Comparison of ENCODE assay signal across 1 fruit fly cellular context in the genomic region with DNA sequence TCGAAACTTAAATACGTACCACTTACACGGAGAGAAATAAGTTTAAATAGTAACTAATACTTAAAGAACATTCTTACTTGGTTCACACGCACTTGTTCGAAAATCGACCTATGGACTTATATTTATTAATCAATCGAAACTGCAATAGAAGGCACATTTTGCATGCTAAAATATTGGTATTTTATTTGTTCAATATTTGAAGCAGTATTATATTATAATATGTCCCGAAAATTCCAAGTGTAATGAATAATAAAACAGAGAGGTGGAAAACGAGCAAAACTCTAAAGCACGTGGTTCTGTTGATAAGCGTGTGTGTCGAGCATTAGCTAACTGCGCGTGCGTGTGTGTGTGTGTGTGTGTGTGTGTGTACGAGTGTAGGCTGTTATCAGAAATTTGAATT.
TF ChIP-seq lines count a peak whose summit lies in the region.

No protein-coding gene starts in this region.

TF ChIP-seq in whole organism, embryonic, 481 proteins besides CTCF, POLR2A, EP300 and RAD21 (continued from another document):
- TF ChIP-seq Atf6 (GFP tag; IDR thresholded peaks at IDR 0.05; lab: Robert Waterston, UW) (peak; percentile 93), hbn (GFP tag; IDR thresholded peaks at IDR 0.05; lab: Robert Waterston, UW; ENCODE audit: partially characterized antibody) (no peak), cwo (GFP tag; optimal IDR thresholded peaks at IDR 0.05; lab: Kevin White, UChicago) (peak; percentile 99), Sox102F (GFP tag; optimal IDR thresholded peaks at IDR 0.05; lab: Kevin White, UChicago) (peak; percentile 84), CG3847 (GFP tag; IDR thresholded peaks at IDR 0.05; lab: Robert Waterston, UW) (peak; percentile 86), Aef1 (GFP tag; IDR thresholded peaks at IDR 0.05; lab: Robert Waterston, UW) (peak; percentile 81), CG16815 (GFP tag; optimal IDR thresholded peaks at IDR 0.05; lab: Kevin White, UChicago) (peak; percentile 63), sisA (GFP tag; IDR thresholded peaks at IDR 0.05; lab: Robert Waterston, UW) (peak; percentile 64), CG32767 (GFP tag; IDR thresholded peaks at IDR 0.05; lab: Robert Waterston, UW) (peak; percentile 48), tgo (GFP tag; IDR thresholded peaks at IDR 0.05; lab: Robert Waterston, UW) (peak; percentile 81), CG15479 (GFP tag; optimal IDR thresholded peaks at IDR 0.05; lab: Kevin White, UChicago) (peak; percentile 41), Dll (GFP tag; IDR thresholded peaks at IDR 0.05; lab: Robert Waterston, UW; ENCODE audit: partially characterized antibody) (no peak), Usf (GFP tag; optimal IDR thresholded peaks at IDR 0.05; lab: Kevin White, UChicago) (peak; percentile 64), pzg (GFP tag; optimal IDR thresholded peaks at IDR 0.05; lab: Kevin White, UChicago) (peak; percentile 12), Dfd (GFP tag; optimal IDR thresholded peaks at IDR 0.05; lab: Kevin White, UChicago) (peak in 1 of 2 experiments; percentile 62), CG15601 (tag; optimal IDR thresholded peaks at IDR 0.05; lab: Kevin White, UChicago) (peak; percentile 62), trem (tag; optimal IDR thresholded peaks at IDR 0.05; lab: Kevin White, UChicago) (peak; percentile 63), Hr39 (optimal IDR thresholded peaks at IDR 0.05; lab: Kevin White, UChicago) (no peak), CG9215 (GFP tag; IDR thresholded peaks at IDR 0.05; lab: Robert Waterston, UW) (peak; percentile 75), CG6254 (GFP tag; optimal IDR thresholded peaks at IDR 0.05; lab: Kevin White, UChicago) (peak; percentile 35), ems (GFP tag; optimal IDR thresholded peaks at IDR 0.05; lab: Kevin White, UChicago) (peak; percentile 78), D (optimal IDR thresholded peaks at IDR 0.05; lab: Kevin White, UChicago) (no peak), D (GFP tag; optimal IDR thresholded peaks at IDR 0.05; lab: Kevin White, UChicago) (peak; percentile 64), CG15073 (GFP tag; optimal IDR thresholded peaks at IDR 0.05; lab: Kevin White, UChicago) (no peak), CG12104 (GFP tag; optimal IDR thresholded peaks at IDR 0.05; lab: Kevin White, UChicago) (peak; percentile 83), tna (GFP tag; IDR thresholded peaks at IDR 0.05; lab: Robert Waterston, UW; ENCODE audit: partially characterized antibody) (no peak), usp (GFP tag; optimal IDR thresholded peaks at IDR 0.05; lab: Kevin White, UChicago) (no peak), ind (GFP tag; optimal IDR thresholded peaks at IDR 0.05; lab: Kevin White, UChicago) (peak; percentile 87), B-H1 (GFP tag; IDR thresholded peaks at IDR 0.05; lab: Robert Waterston, UW) (peak; percentile 31; the same call in 1 of the 3 replicates), sob (GFP tag; IDR thresholded peaks at IDR 0.05; lab: Robert Waterston, UW) (peak; percentile 86), slbo (GFP tag; IDR thresholded peaks at IDR 0.05; lab: Robert Waterston, UW) (peak; percentile 90), twi (tag; optimal IDR thresholded peaks at IDR 0.05; lab: Kevin White, UChicago) (peak; percentile 71), dmrt99B (tag; optimal IDR thresholded peaks at IDR 0.05; lab: Kevin White, UChicago) (peak; percentile 86), CG12219 (GFP tag; optimal IDR thresholded peaks at IDR 0.05; lab: Kevin White, UChicago) (peak; percentile 85), yki (optimal IDR thresholded peaks at IDR 0.05; lab: Kevin White, UChicago) (no peak), peb (GFP tag; IDR thresholded peaks at IDR 0.05; lab: Robert Waterston, UW) (peak; percentile 37; the same call in 1 of the 2 replicates), Hmr (GFP tag; optimal IDR thresholded peaks at IDR 0.05; lab: Kevin White, UChicago) (peak; percentile 95), wdn (GFP tag; IDR thresholded peaks at IDR 0.05; lab: Robert Waterston, UW) (peak; percentile 77), H2.0 (GFP tag; IDR thresholded peaks at IDR 0.05; lab: Robert Waterston, UW) (peak; percentile 74), CG9797 (GFP tag; optimal IDR thresholded peaks at IDR 0.05; lab: Kevin White, UChicago) (no peak), Tbp (GFP tag; optimal IDR thresholded peaks at IDR 0.05; lab: Kevin White, UChicago) (no peak), CG18476 (GFP tag; optimal IDR thresholded peaks at IDR 0.05; lab: Kevin White, UChicago) (peak; percentile 82), CG11696 (GFP tag; IDR thresholded peaks at IDR 0.05; lab: Robert Waterston, UW) (peak; percentile 30; the same call in 1 of the 2 replicates), CG10274 (GFP tag; optimal IDR thresholded peaks at IDR 0.05; lab: Kevin White, UChicago) (peak; percentile 72), CG2712 (tag; optimal IDR thresholded peaks at IDR 0.05; lab: Kevin White, UChicago) (peak; percentile 85), dimm (GFP tag; IDR thresholded peaks at IDR 0.05; lab: Robert Waterston, UW) (no peak), CG7987 (GFP tag; optimal IDR thresholded peaks at IDR 0.05; lab: Kevin White, UChicago) (peak; percentile 77), gro (GFP tag; optimal IDR thresholded peaks at IDR 0.05; lab: Kevin White, UChicago) (peak; percentile 96), tio (GFP tag; optimal IDR thresholded peaks at IDR 0.05; lab: Kevin White, UChicago) (peak; percentile 81), sens-2 (GFP tag; IDR thresholded peaks at IDR 0.05; lab: Robert Waterston, UW) (peak; percentile 58), CG4404 (GFP tag; IDR thresholded peaks at IDR 0.05; lab: Robert Waterston, UW) (peak; percentile 41; the same call in 1 of the 2 replicates), tx (GFP tag; optimal IDR thresholded peaks at IDR 0.05; lab: Kevin White, UChicago) (peak; percentile 73), CG32772 (GFP tag; IDR thresholded peaks at IDR 0.05; lab: Robert Waterston, UW) (peak; percentile 70), CG9609 (GFP tag; optimal IDR thresholded peaks at IDR 0.05; lab: Kevin White, UChicago) (peak; percentile 56), CG8388 (GFP tag; optimal IDR thresholded peaks at IDR 0.05; lab: Kevin White, UChicago) (peak; percentile 71), CG4360 (GFP tag; IDR thresholded peaks at IDR 0.05; lab: Robert Waterston, UW) (no peak), CG1529 (GFP tag; optimal IDR thresholded peaks at IDR 0.05; lab: Kevin White, UChicago) (peak; percentile 54), scrt (GFP tag; optimal IDR thresholded peaks at IDR 0.05; lab: Kevin White, UChicago) (peak; percentile 90), dmrt11E (tag; optimal IDR thresholded peaks at IDR 0.05; lab: Kevin White, UChicago) (peak; percentile 59)
